Fruit fly (Drosophila melanogaster): Measurements from ENCODE around the gene CG2901.

The CG2901 gene

DNA sequence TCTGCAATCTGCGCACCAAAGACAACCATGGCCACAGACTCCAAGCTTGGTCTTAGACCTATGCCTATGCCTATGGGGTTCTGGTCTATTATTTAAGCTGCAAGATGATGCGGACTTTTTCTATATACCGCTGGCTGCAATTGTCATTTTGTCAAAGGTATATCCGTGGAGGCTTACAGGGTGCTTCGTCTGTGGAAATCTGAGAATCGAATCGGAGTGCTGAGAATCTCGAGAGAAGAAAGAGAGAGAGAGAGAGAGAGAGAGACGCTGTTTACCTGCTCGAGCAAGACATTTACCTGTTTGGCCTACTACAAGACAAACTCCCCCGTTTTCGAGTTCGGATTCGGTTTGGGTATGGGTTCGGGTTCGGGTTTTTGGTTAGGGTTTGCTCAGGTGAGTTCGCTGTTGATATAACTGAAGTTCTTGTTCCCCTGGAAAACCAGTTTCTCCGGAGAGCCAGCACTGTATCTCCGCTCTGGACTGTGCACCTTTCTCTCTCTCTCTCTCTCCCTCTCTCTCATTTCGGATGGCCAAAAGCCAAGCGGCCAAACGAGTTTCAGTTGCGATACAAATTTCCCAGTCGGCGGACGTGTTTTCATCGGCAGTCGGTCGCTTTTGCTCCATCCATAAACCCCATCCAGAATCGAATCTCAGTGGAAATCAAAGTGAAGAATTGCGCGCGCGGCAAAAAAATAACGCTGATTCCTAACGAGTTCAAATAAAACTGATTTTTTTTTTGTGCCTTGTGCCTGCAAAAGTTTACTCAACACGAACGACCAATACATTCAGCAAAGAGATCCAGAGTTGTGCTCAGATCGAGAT is 17.6 kb downstream of the CG2901 start:
- no peak for TF ChIP-seq insv (optimal IDR thresholded peaks at IDR 0.05)
- TF ChIP-seq Myc (optimal IDR thresholded peaks at IDR 0.05): no peak
- TF ChIP-seq ttk (optimal IDR thresholded peaks at IDR 0.05): no peak
- TF ChIP-seq h (optimal IDR thresholded peaks at IDR 0.05): no peak
- no peak for TF ChIP-seq psq (optimal IDR thresholded peaks at IDR 0.05)
- no peak for TF ChIP-seq Sin3A (optimal IDR thresholded peaks at IDR 0.05)

- TF ChIP-seq h (optimal IDR thresholded peaks at IDR 0.05): no peak
- no peak for TF ChIP-seq insv (optimal IDR thresholded peaks at IDR 0.05)
- TF ChIP-seq Sin3A (optimal IDR thresholded peaks at IDR 0.05): no peak
- no peak for TF ChIP-seq ttk (optimal IDR thresholded peaks at IDR 0.05)
- no peak for TF ChIP-seq Myc (optimal IDR thresholded peaks at IDR 0.05)
- no peak for TF ChIP-seq psq (optimal IDR thresholded peaks at IDR 0.05)
Measured at dm6 chrX:3846393-3846792, 18.4 kb downstream of the CG2901 start.

DNA sequence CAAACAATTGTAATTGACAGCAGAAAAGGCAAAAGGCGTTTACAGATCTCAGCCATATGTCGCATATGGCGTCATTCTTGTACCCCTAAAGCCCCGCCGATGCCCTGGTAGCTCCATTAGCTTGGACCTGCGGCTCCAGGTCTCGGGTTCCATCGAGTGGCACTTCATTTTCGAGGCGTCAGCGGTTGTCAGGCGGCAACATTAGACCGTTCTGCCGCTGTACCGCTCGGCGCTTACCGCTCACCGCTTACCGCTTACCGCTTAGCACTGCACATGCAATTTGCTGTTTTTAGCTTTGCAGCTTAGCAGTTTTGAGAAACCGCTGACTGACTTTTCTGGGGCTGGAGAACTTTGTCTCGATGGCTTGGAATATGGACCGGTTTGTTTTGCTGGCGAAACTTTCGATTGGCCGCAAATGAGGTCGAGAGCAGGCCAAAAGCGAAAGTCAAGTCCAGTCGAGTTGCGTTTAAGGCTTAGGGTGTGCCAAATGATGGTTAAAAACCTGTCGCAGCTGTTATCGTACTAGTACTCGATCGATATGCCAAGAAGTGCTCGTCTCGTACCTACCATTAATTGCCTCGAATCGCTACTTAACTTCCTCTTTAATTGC is 21.5 kb downstream of the CG2901 start:
- TF ChIP-seq psq (optimal IDR thresholded peaks at IDR 0.05) (no peak), ttk (optimal IDR thresholded peaks at IDR 0.05) (no peak), Sin3A (optimal IDR thresholded peaks at IDR 0.05) (no peak), Myc (optimal IDR thresholded peaks at IDR 0.05) (no peak), h (optimal IDR thresholded peaks at IDR 0.05) (no peak), insv (optimal IDR thresholded peaks at IDR 0.05) (no peak)

dm6 chrX:3861183-3861582 is 33.2 kb downstream of the CG2901 start:
- TF ChIP-seq Sin3A (optimal IDR thresholded peaks at IDR 0.05) (no peak), psq (optimal IDR thresholded peaks at IDR 0.05) (no peak)

DNA sequence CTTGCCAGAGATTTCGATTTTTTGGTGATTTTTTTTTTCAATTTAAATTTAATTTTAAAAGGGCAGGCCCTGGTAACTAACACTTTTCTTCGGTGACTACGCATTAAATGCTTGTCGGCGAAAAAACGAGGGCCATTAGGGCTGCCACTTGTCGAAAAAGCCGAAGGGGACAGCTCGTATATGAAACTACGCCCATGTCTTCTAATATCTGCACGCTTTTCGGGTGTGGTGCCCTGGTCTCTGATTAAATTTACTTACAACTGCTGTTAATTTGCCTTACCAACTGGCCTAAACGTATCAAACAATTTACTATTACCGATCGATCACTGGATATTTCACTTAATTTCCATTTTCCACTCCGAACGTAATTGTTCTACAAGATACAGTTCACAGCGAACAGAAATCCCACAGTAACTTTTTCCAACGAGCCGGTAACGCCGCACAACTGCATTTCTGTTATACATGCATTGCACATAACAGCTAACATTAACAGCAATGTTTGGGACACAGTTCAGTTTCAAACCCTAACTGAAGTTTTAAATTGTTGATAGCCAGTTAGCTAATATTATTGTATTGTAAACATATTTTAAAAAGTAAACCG is 34.4 kb downstream of the CG2901 start:
- TF ChIP-seq Sin3A (optimal IDR thresholded peaks at IDR 0.05) (no peak), h (optimal IDR thresholded peaks at IDR 0.05) (no peak), psq (optimal IDR thresholded peaks at IDR 0.05) (no peak), ttk (optimal IDR thresholded peaks at IDR 0.05) (no peak), Myc (optimal IDR thresholded peaks at IDR 0.05) (no peak)

- no peak for TF ChIP-seq psq (optimal IDR thresholded peaks at IDR 0.05)
- TF ChIP-seq ttk (optimal IDR thresholded peaks at IDR 0.05): no peak
- no peak for TF ChIP-seq Sin3A (optimal IDR thresholded peaks at IDR 0.05)
- no peak for TF ChIP-seq h (optimal IDR thresholded peaks at IDR 0.05)
- no peak for TF ChIP-seq Myc (optimal IDR thresholded peaks at IDR 0.05)
- TF ChIP-seq insv (optimal IDR thresholded peaks at IDR 0.05): no peak
Measured at dm6 chrX:3866104-3866503, 38.1 kb downstream of the CG2901 start.

DNA sequence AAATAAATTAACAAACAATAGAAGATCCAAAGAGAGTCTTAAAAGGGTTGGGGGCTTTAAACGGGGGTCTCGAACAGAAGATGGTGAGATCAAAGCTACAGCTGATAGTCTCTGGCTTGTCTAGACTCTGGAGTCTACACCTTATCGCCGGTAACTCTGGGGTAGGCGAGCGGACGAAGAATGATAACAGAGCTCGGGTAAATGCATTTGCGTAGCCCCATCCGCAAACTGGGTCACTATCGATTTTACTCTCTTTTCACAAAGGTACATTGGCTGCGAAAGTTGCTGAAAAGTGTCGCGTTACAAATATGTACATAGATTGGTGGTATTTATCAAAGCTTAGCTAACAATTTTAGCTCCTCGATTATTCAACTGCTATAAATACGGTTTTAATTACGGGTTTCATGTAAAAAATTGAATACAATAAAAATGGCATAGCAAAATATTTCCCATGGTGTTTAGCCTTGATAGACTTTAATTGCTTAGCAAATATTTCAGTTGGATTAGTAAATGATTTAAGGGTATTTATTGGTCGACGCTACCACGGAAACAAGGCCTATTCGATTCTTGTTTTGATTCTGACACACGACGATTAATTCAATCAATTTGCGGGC is 39.0 kb downstream of the CG2901 start:
- TF ChIP-seq h (optimal IDR thresholded peaks at IDR 0.05): no peak
- no peak for TF ChIP-seq psq (optimal IDR thresholded peaks at IDR 0.05)
- no peak for TF ChIP-seq Sin3A (optimal IDR thresholded peaks at IDR 0.05)
- no peak for TF ChIP-seq insv (optimal IDR thresholded peaks at IDR 0.05)
- TF ChIP-seq ttk (optimal IDR thresholded peaks at IDR 0.05): no peak
- TF ChIP-seq Myc (optimal IDR thresholded peaks at IDR 0.05): no peak

dm6 chrX:3867782-3868181 is 39.8 kb downstream of the CG2901 start:
- TF ChIP-seq Myc (optimal IDR thresholded peaks at IDR 0.05) (no peak), psq (optimal IDR thresholded peaks at IDR 0.05) (no peak), ttk (optimal IDR thresholded peaks at IDR 0.05) (no peak), h (optimal IDR thresholded peaks at IDR 0.05) (no peak), insv (optimal IDR thresholded peaks at IDR 0.05) (no peak), Sin3A (optimal IDR thresholded peaks at IDR 0.05) (no peak)

DNA sequence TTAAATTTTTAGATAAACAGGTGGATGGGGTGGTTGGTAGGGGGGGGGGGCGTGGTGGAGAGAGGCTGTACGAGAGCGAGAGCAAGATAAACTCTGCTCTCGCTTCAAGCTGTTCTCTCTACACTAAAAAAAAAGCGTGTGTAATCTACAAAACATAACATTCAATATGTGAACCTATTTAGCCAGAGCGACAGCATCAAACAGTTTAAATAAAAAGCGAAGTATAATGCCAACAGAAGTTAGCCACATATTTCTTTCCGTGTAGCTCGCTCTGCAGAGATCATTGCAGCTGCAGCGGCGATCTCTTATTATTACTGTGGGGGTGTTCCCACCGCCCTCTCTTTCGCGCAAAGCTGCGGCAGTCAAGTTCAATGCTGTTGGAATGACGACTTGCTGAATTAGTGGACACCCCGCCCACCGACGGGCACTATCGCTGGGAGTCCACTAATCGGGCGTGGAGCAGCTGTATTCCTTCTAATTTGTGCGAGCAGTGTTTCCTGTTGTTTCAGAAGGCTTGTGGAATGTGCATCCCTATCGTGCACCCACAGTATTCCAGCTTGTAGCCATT is 40.5 kb downstream of the CG2901 start, which contains the start of gene CG2930:
CG2930 (plus strand) TSS at position 518 of the 568 bp plus-strand sequence.
- TF ChIP-seq insv (optimal IDR thresholded peaks at IDR 0.05) (no peak), Myc (optimal IDR thresholded peaks at IDR 0.05) (no peak), psq (optimal IDR thresholded peaks at IDR 0.05) (no peak), Sin3A (optimal IDR thresholded peaks at IDR 0.05) (no peak), ttk (optimal IDR thresholded peaks at IDR 0.05) (no peak), h (optimal IDR thresholded peaks at IDR 0.05) (no peak)

DNA sequence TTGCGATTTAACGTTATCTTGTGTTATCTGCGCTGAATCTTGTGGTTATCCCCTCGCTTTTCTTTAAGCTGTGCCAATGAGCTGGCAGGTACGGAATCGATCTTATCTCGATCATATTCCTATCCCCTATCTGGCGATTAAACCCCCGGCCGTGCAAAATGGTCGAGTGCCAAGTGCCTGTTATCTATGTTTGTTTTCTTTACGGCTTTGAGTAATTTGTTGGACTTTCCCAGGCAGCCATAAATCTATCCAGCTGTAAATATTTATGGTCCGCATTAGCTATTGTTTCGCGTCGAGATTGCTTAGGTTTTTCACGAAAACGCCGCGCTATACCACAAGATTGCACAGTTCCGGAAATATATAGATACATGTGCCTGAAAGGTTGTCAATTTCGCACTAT is 41.1 kb downstream of the CG2901 start:
- TF ChIP-seq ttk (optimal IDR thresholded peaks at IDR 0.05) (no peak), Myc (optimal IDR thresholded peaks at IDR 0.05) (no peak)

DNA sequence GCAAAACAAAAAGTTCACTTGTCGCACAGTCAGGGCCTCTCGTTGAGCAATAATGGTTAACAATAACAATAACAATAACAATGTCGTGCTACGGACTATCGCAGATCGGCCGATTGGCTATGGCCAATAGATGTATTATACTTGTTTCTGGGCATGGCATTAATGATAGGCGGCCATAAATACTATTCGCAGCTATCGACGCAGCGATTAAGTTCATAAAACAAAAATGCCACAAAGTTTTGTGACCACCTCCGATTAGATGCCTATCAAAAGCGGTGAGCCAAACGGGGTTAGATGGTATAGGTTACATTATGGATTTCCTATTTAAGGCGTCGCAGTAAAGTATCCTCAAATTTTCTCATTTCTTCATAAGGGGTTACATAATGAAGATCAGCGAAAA is 42.6 kb downstream of the CG2901 start:
- TF ChIP-seq ttk (optimal IDR thresholded peaks at IDR 0.05): no peak
- TF ChIP-seq Myc (optimal IDR thresholded peaks at IDR 0.05): no peak
- TF ChIP-seq h (optimal IDR thresholded peaks at IDR 0.05): no peak
- no peak for TF ChIP-seq insv (optimal IDR thresholded peaks at IDR 0.05)

dm6 chrX:3871889-3872409 is 44.0 kb downstream of the CG2901 start, which contains the start of gene yin:
yin (minus strand) TSS chrX:3871939.
- no peak for TF ChIP-seq psq (optimal IDR thresholded peaks at IDR 0.05)
- TF ChIP-seq Myc (optimal IDR thresholded peaks at IDR 0.05): no peak
- TF ChIP-seq insv (optimal IDR thresholded peaks at IDR 0.05): no peak
- no peak for TF ChIP-seq Sin3A (optimal IDR thresholded peaks at IDR 0.05)
- no peak for TF ChIP-seq ttk (optimal IDR thresholded peaks at IDR 0.05)
- TF ChIP-seq h (optimal IDR thresholded peaks at IDR 0.05): no peak

Data from Kc167 (cell line).